Worm (Caenorhabditis elegans) whole organism, L4 larva: ENCODE measurements around the gene C26G2.2.

Source experiments
- F26F4.8 ChIP-seq: fragments of 200-800 bp; sonication (Bioruptor generic); conservative IDR thresholded peaks from 2 replicates; pipeline ENCODE4 v1.3.6; 2022; ENCODE audit warnings: missing genetic modification characterization, missing compliant biosample characterization
- Y48G9A.11 ChIP-seq: fragments of 200-800 bp; sonication (Bioruptor generic); IDR thresholded peaks from 2 replicates; pipeline ENCODE4 v1.3.6; 2022; ENCODE audit warnings: missing genetic modification reagents, missing genetic modification characterization, missing compliant biosample characterization
- Y75B8A.6 ChIP-seq: fragments of 200-800 bp; sonication (Bioruptor generic); IDR thresholded peaks from 2 replicates; pipeline ENCODE4 v1.3.6; 2022; ENCODE audit warnings: missing genetic modification reagents, missing genetic modification characterization, missing compliant biosample characterization
- ZK546.5 ChIP-seq, 2 experiments: sonication (generic microtip); optimal IDR thresholded peaks; 2 replicates each; lab custom pipeline; 2017; ENCODE audit warnings: missing biosample characterization in 2 of 2, missing genetic modification characterization in 2 of 2
- aha-1 ChIP-seq: fragments of 150-350 bp; peaks from one replicate; lab custom pipeline; 2014; ENCODE audit warnings: missing biosample characterization, missing genetic modification characterization
- ama-1 ChIP-seq: fragments of 150-350 bp; optimal IDR thresholded peaks from 2 replicates; lab custom pipeline; 2014; ENCODE audit warnings: inconsistent platforms, mixed read lengths
- attf-4 ChIP-seq: sonication (generic microtip); optimal IDR thresholded peaks from 3 replicates; lab custom pipeline; 2017; ENCODE audit warnings: missing biosample characterization, missing genetic modification characterization
- ceh-28 ChIP-seq: fragments of 150-350 bp; optimal IDR thresholded peaks from 2 replicates; lab custom pipeline; 2014; ENCODE audit warnings: missing biosample characterization, missing genetic modification reagents, missing genetic modification characterization
- ceh-32 ChIP-seq: sonication (generic microtip); optimal IDR thresholded peaks from 2 replicates; lab custom pipeline; 2016; ENCODE audit warnings: mild to moderate bottlenecking, missing genetic modification characterization, missing compliant biosample characterization; ENCODE audit not compliant: poor library complexity
- ceh-44 ChIP-seq: fragments of 200-800 bp; sonication (Bioruptor generic); IDR thresholded peaks from 2 replicates; pipeline ENCODE4 v1.3.6; 2022; ENCODE audit warnings: missing genetic modification reagents, missing genetic modification characterization, missing compliant biosample characterization
- dmd-6 ChIP-seq: fragments of 200-800 bp; sonication (Bioruptor generic); IDR thresholded peaks from 2 replicates; pipeline ENCODE4 v1.3.6; 2022; ENCODE audit warnings: missing genetic modification reagents, missing genetic modification characterization, missing compliant biosample characterization
- duxl-1 ChIP-seq: sonication (generic microtip); optimal IDR thresholded peaks from 2 replicates; lab custom pipeline; 2016; ENCODE audit warnings: mild to moderate bottlenecking, missing genetic modification characterization, moderate library complexity, missing compliant biosample characterization; ENCODE audit not compliant: poor library complexity
- fos-1 ChIP-seq: fragments of 150-350 bp; optimal IDR thresholded peaks from 2 replicates; lab custom pipeline; 2014; ENCODE audit warnings: missing biosample characterization, missing genetic modification characterization
- hif-1 ChIP-seq, 2 experiments: sonication (generic microtip); optimal IDR thresholded peaks; 2 replicates each; lab custom pipeline; 2016 to 2017; ENCODE audit warnings: missing compliant biosample characterization in 2 of 2, missing genetic modification characterization in 2 of 2, missing genetic modification reagents in 2 of 2, missing genotype in 2 of 2, mild to moderate bottlenecking in 1 of 2
- hlh-11 ChIP-seq: fragments of 200-800 bp; sonication (Bioruptor generic); optimal IDR thresholded peaks from 2 replicates; lab custom pipeline; 2018; ENCODE audit warnings: mild to moderate bottlenecking, missing genetic modification characterization, missing compliant biosample characterization
- hmg-1.1 ChIP-seq: fragments of 200-800 bp; sonication (Bioruptor generic); IDR thresholded peaks from 2 replicates; pipeline ENCODE4 v1.3.6; 2022; ENCODE audit warnings: missing genetic modification reagents, missing genetic modification characterization, missing compliant biosample characterization
- jun-1 ChIP-seq: fragments of 150-350 bp; optimal IDR thresholded peaks from 2 replicates; lab custom pipeline; 2014; ENCODE audit warnings: missing biosample characterization, missing genetic modification reagents, missing genetic modification characterization
- lim-7 ChIP-seq: fragments of 200-800 bp; sonication (Bioruptor generic); IDR thresholded peaks from 2 replicates; pipeline ENCODE4 v1.3.6; 2022; ENCODE audit warnings: missing genetic modification characterization, missing compliant biosample characterization
- lin-13 ChIP-seq: fragments of 150-350 bp; optimal IDR thresholded peaks from 2 replicates; lab custom pipeline; 2014; ENCODE audit warnings: missing biosample characterization, missing genetic modification reagents, missing genetic modification characterization
- lin-15B ChIP-seq: fragments of 150-350 bp; sonication (generic microtip); optimal IDR thresholded peaks from 3 replicates; lab custom pipeline; 2014; ENCODE audit warnings: missing biosample characterization, missing genetic modification characterization
- lin-38 ChIP-seq: fragments of 200-800 bp; sonication (Bioruptor generic); IDR thresholded peaks from 2 replicates; pipeline ENCODE4 v1.3.6; 2022; ENCODE audit warnings: missing genetic modification reagents, missing genetic modification characterization, missing compliant biosample characterization
- lir-3 ChIP-seq: sonication (generic microtip); optimal IDR thresholded peaks from 2 replicates; lab custom pipeline; 2016; ENCODE audit warnings: mild to moderate bottlenecking, missing genetic modification characterization, missing compliant biosample characterization
- madf-5 ChIP-seq, 2 experiments: fragments of 200-800 bp; sonication (Bioruptor generic); IDR thresholded peaks; 2 replicates each; pipeline ENCODE4 v1.3.6; 2022; ENCODE audit warnings: missing compliant biosample characterization in 2 of 2, missing genetic modification characterization in 2 of 2
- mdl-1 ChIP-seq, 2 experiments: fragments of 150-350 bp in 1 of 2; sonication (generic microtip) in 1 of 2; optimal IDR thresholded peaks; 2 replicates each; lab custom pipeline; 2014 to 2017; ENCODE audit warnings: missing biosample characterization in 2 of 2, missing genetic modification characterization in 2 of 2
- mdt-29 ChIP-seq: fragments of 200-800 bp; sonication (Bioruptor generic); IDR thresholded peaks from 2 replicates; pipeline ENCODE4 v1.3.6; 2022; ENCODE audit warnings: missing genetic modification reagents, missing genetic modification characterization, missing compliant biosample characterization
- mep-1 ChIP-seq: fragments of 150-350 bp; sonication (generic microtip); optimal IDR thresholded peaks from 3 replicates; lab custom pipeline; 2014; ENCODE audit warnings: missing biosample characterization, missing genetic modification characterization
- mxl-3 ChIP-seq: fragments of 200-800 bp; sonication (Bioruptor generic); optimal IDR thresholded peaks from 2 replicates; lab custom pipeline; 2018; ENCODE audit warnings: mild to moderate bottlenecking, missing genetic modification characterization, missing compliant biosample characterization
- nhr-111 ChIP-seq: fragments of 200-800 bp; sonication (Bioruptor generic); optimal IDR thresholded peaks from 2 replicates; lab custom pipeline; 2018; ENCODE audit warnings: mild to moderate bottlenecking, missing genetic modification characterization, missing compliant biosample characterization
- nhr-28 ChIP-seq: fragments of 150-350 bp; optimal IDR thresholded peaks from 2 replicates; lab custom pipeline; 2014; ENCODE audit warnings: missing biosample characterization, missing genetic modification characterization
- nhr-76 ChIP-seq: fragments of 150-350 bp; optimal IDR thresholded peaks from 2 replicates; lab custom pipeline; 2014; ENCODE audit warnings: missing biosample characterization, missing genetic modification characterization
- rbr-2 ChIP-seq: sonication (generic microtip); optimal IDR thresholded peaks from 2 replicates; lab custom pipeline; 2016; ENCODE audit warnings: missing genotype, missing genetic modification characterization, missing compliant biosample characterization
- set-16 ChIP-seq: fragments of 200-800 bp; sonication (Bioruptor generic); IDR thresholded peaks from 2 replicates; pipeline ENCODE4 v1.3.6; 2022; ENCODE audit warnings: missing genetic modification reagents, missing genetic modification characterization, missing compliant biosample characterization
- spr-1 ChIP-seq: sonication (generic microtip); optimal IDR thresholded peaks from 2 replicates; lab custom pipeline; 2016; ENCODE audit warnings: mild to moderate bottlenecking, missing genetic modification characterization, missing compliant biosample characterization
- tra-1 ChIP-seq: fragments of 200-800 bp; sonication (Bioruptor generic); IDR thresholded peaks from 2 replicates; pipeline ENCODE4 v1.3.6; 2022; ENCODE audit warnings: missing genetic modification reagents, missing genetic modification characterization, missing compliant biosample characterization
- unc-62 ChIP-seq, 3 experiments: fragments of 150-350 bp in 1 of 3; sonication (generic microtip); optimal IDR thresholded peaks in 2 of 3; peaks in 1 of 3; 1 replicate in 1 of 3; 2 replicates in 2 of 3; lab custom pipeline; 2014 to 2017; ENCODE audit warnings: missing biosample characterization in 3 of 3, missing genetic modification characterization in 3 of 3, missing genetic modification reagents in 3 of 3, missing genotype in 1 of 3
- zag-1 ChIP-seq: fragments of 150-350 bp; optimal IDR thresholded peaks from 2 replicates; lab custom pipeline; 2014; ENCODE audit warnings: missing biosample characterization, missing genetic modification characterization
- zip-2 ChIP-seq: fragments of 150-350 bp; optimal IDR thresholded peaks from 2 replicates; lab custom pipeline; 2014; ENCODE audit warnings: missing biosample characterization, missing genetic modification characterization

Gene C26G2.2

ce11 chrX:14709591-14709990 is 45.5 kb downstream of the C26G2.2 start:
- no peak for TF ChIP-seq ama-1
- no peak for TF ChIP-seq set-16 (GFP tag; lab: Robert Waterston, UW)
- no peak for TF ChIP-seq nhr-111 (GFP tag; lab: Kevin White, UChicago)
- no peak for TF ChIP-seq duxl-1 (tag; lab: Kevin White, UChicago)
- TF ChIP-seq spr-1 (tag; lab: Kevin White, UChicago), result no peak
- TF ChIP-seq ceh-32, result no peak
- no peak for TF ChIP-seq jun-1
- TF ChIP-seq lim-7 (GFP tag; lab: Robert Waterston, UW), result no peak
- TF ChIP-seq madf-5 (GFP tag; IDR thresholded peaks at IDR 0.05; lab: Robert Waterston, UW), result no peak
- TF ChIP-seq dmd-6 (GFP tag; lab: Robert Waterston, UW), result peak; percentile 21; the same call in 1 of the 2 replicates
- TF ChIP-seq hif-1 (tag; optimal IDR thresholded peaks at IDR 0.05; lab: Kevin White, UChicago), result no peak
- no peak for TF ChIP-seq Y48G9A.11 (GFP tag; lab: Robert Waterston, UW)
- TF ChIP-seq nhr-28 (tag; lab: Kevin White, UChicago), result peak; percentile 23
- TF ChIP-seq fos-1 (tag; lab: Kevin White, UChicago), result no peak
- peak in 1 of 2 experiments; percentile 10 for TF ChIP-seq mdl-1 (tag; optimal IDR thresholded peaks at IDR 0.05; lab: Kevin White, UChicago)

- TF ChIP-seq mdt-29 (GFP tag; lab: Robert Waterston, UW) (no peak), spr-1 (tag; lab: Kevin White, UChicago) (no peak), nhr-28 (tag; lab: Kevin White, UChicago) (peak; percentile 2), nhr-76 (no peak), mxl-3 (GFP tag; lab: Kevin White, UChicago) (peak; percentile 6), hmg-1.1 (0 out of 2 replicates have a peak, but pooled peaks have one; percentile 21), rbr-2 (tag; lab: Kevin White, UChicago) (no peak), lir-3 (tag; lab: Kevin White, UChicago) (no peak), unc-62 (GFP tag; optimal IDR thresholded peaks at IDR 0.05 in 1 of 2; lab: Kevin White, UChicago) (peak in 1 of 2 experiments; percentile 54), unc-62 (tag; optimal IDR thresholded peaks at IDR 0.05; lab: Kevin White, UChicago) (no peak), hlh-11 (tag; lab: Kevin White, UChicago) (peak; percentile 23), mep-1 (peak; percentile 15), zag-1 (tag; lab: Kevin White, UChicago) (no peak), jun-1 (no peak), ZK546.5 (tag; optimal IDR thresholded peaks at IDR 0.05; lab: Kevin White, UChicago) (no peak), lin-38 (GFP tag; lab: Robert Waterston, UW) (no peak), zip-2 (tag; lab: Kevin White, UChicago) (no peak), aha-1 (tag; lab: Kevin White, UChicago) (peak; percentile 45), lin-15B (tag; lab: Kevin White, UChicago) (no peak), ceh-28 (tag; lab: Kevin White, UChicago) (peak; percentile 57), tra-1 (GFP tag; lab: Robert Waterston, UW) (no peak), ceh-44 (no peak)
These were observed 47.1 kb downstream of the C26G2.2 start, which contains the start of gene atrn-1 for ce11 chrX:14711168-14711629. TSS of gene atrn-1 (plus strand) at chrX:14711579.

ce11 chrX:14715459-14715858 is 51.3 kb downstream of the C26G2.2 start:
- TF ChIP-seq attf-4 (tag; lab: Kevin White, UChicago), result no peak
- TF ChIP-seq lin-13 (GFP tag; lab: Kevin White, UChicago), result no peak
- peak; percentile 65 for TF ChIP-seq set-16 (GFP tag; lab: Robert Waterston, UW)
- TF ChIP-seq ZK546.5 (tag; optimal IDR thresholded peaks at IDR 0.05; lab: Kevin White, UChicago), result no peak
- no peak for TF ChIP-seq F26F4.8
- no peak for TF ChIP-seq nhr-28 (tag; lab: Kevin White, UChicago)
- TF ChIP-seq Y75B8A.6, result no peak
